Worm (Caenorhabditis elegans) whole organism, mixed stage, embryonic: ENCODE results near the gene sre-6.

Experiments
- nhr-28 ChIP-seq: fragments of 150-350 bp; optimal IDR thresholded peaks from 2 replicates; lab custom pipeline; 2014; ENCODE audit warnings: missing biosample characterization, missing genetic modification characterization
- nhr-76 ChIP-seq: sonication (generic microtip); optimal IDR thresholded peaks from 2 replicates; lab custom pipeline; 2017; ENCODE audit warnings: missing biosample characterization, missing genetic modification characterization
- pha-4 ChIP-seq: fragments of 150-350 bp; optimal IDR thresholded peaks from 2 replicates; lab custom pipeline; 2018; ENCODE audit warnings: missing biosample characterization, missing genetic modification reagents, missing genetic modification characterization

DNA sequence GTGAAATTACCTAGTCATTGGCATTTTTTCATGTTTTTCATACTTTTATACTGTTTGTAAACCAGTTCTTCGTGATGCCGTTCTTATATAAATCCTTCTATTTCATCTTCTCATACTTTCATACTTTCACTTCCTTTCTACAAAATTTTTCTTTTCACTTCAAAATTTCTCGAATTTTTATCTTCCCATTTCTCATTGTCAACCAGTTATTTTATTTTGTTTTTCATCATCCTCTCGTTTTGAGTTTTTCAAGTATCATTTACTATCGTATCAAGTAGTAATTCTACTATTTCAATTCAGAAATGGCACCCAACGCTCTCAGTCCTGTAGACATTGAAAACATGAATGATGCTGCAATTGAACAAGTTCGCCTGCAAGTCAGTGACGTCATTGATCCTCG is 3.9 kb downstream of the sre-6 start, which contains the start of gene F28H7.8:
- no peak for TF ChIP-seq pha-4 (tag; lab: Kevin White, UChicago)
- TF ChIP-seq nhr-76: no peak
- TF ChIP-seq nhr-28: no peak
